Worm (Caenorhabditis elegans): ENCODE measurements around the gene tric-1B.1.

Gene tric-1B.1

ce11 chrII:12296591-12296990 lies 30.5 kb upstream of the tric-1B.1 start:
- TF ChIP-seq hlh-30 (tag; optimal IDR thresholded peaks at IDR 0.05; ENCODE audit: insufficient read depth), result peak; percentile 60
- TF ChIP-seq zip-5 (tag; optimal IDR thresholded peaks at IDR 0.05), result no peak

ce11 chrII:12289085-12289484 lies 23.0 kb upstream of the tric-1B.1 start, which contains the start of gene Y57A10A.31:
Gene Y57A10A.31, plus strand, starts transcription at chrII:12289385.
- TF ChIP-seq ceh-2 (tag; optimal IDR thresholded peaks at IDR 0.05) (no peak), ama-1 (optimal IDR thresholded peaks at IDR 0.05) (no peak), lin-11 (tag; optimal IDR thresholded peaks at IDR 0.05) (no peak), ceh-14 (tag; optimal IDR thresholded peaks at IDR 0.05) (no peak), sdc-2 (tag; optimal IDR thresholded peaks at IDR 0.05) (no peak), unc-42 (tag; optimal IDR thresholded peaks at IDR 0.05) (no peak), ceh-19 (GFP tag; optimal IDR thresholded peaks at IDR 0.05) (no peak)

- TF ChIP-seq tbx-7 (tag; optimal IDR thresholded peaks at IDR 0.05) (no peak), syd-9 (tag; optimal IDR thresholded peaks at IDR 0.05) (no peak), tbx-2 (tag; optimal IDR thresholded peaks at IDR 0.05) (no peak), pqm-1 (tag; optimal IDR thresholded peaks at IDR 0.05) (no peak), unc-55 (GFP tag; optimal IDR thresholded peaks at IDR 0.05) (no peak), fkh-6 (tag; optimal IDR thresholded peaks at IDR 0.05) (no peak), eyg-1 (tag; optimal IDR thresholded peaks at IDR 0.05) (no peak), sdc-2 (tag; optimal IDR thresholded peaks at IDR 0.05) (no peak), ceh-19 (GFP tag; optimal IDR thresholded peaks at IDR 0.05) (no peak), unc-42 (tag; optimal IDR thresholded peaks at IDR 0.05) (no peak), pha-2 (tag; optimal IDR thresholded peaks at IDR 0.05) (no peak), ets-4 (tag; optimal IDR thresholded peaks at IDR 0.05) (no peak), zip-5 (tag; optimal IDR thresholded peaks at IDR 0.05) (no peak), sox-4 (tag; optimal IDR thresholded peaks at IDR 0.05) (no peak), npax-4 (tag; optimal IDR thresholded peaks at IDR 0.05) (no peak), pag-3 (tag; optimal IDR thresholded peaks at IDR 0.05; ENCODE audit: borderline replicate concordance) (no peak), hlh-6 (tag; optimal IDR thresholded peaks at IDR 0.05) (no peak), ztf-16 (tag; optimal IDR thresholded peaks at IDR 0.05) (no peak)
Measured at ce11 chrII:12284045-12284444, 18.0 kb upstream of the tric-1B.1 start.

ce11 chrII:12280360-12280759 lies 14.3 kb upstream of the tric-1B.1 start, which contains the start of gene ife-5:
Gene ife-5, plus strand, starts transcription at chrII:12280660.
- TF ChIP-seq pat-9 (tag; optimal IDR thresholded peaks at IDR 0.05), result no peak
- no peak for TF ChIP-seq pag-3 (tag; optimal IDR thresholded peaks at IDR 0.05; ENCODE audit: borderline replicate concordance)
- no peak for TF ChIP-seq pros-1 (tag; optimal IDR thresholded peaks at IDR 0.05)
- TF ChIP-seq hlh-13 (GFP tag; optimal IDR thresholded peaks at IDR 0.05), result no peak
- no peak for TF ChIP-seq ceh-18 (tag; optimal IDR thresholded peaks at IDR 0.05)
- TF ChIP-seq dmd-4 (tag; optimal IDR thresholded peaks at IDR 0.05; ENCODE audit: borderline replicate concordance), result no peak
- no peak for TF ChIP-seq ceh-48 (tag; optimal IDR thresholded peaks at IDR 0.05)
- no peak for TF ChIP-seq ztf-16 (tag; optimal IDR thresholded peaks at IDR 0.05)
- TF ChIP-seq F13H6.1 (tag; optimal IDR thresholded peaks at IDR 0.05), result no peak
- TF ChIP-seq unc-86 (tag; optimal IDR thresholded peaks at IDR 0.05), result no peak
- no peak for TF ChIP-seq ama-1 (optimal IDR thresholded peaks at IDR 0.05)
- TF ChIP-seq nfya-1 (tag; optimal IDR thresholded peaks at IDR 0.05), result no peak
- no peak for TF ChIP-seq K02D7.2 (tag; optimal IDR thresholded peaks at IDR 0.05)
- TF ChIP-seq fax-1 (tag; optimal IDR thresholded peaks at IDR 0.05), result no peak
- TF ChIP-seq syd-9 (tag; optimal IDR thresholded peaks at IDR 0.05), result no peak
- TF ChIP-seq fkh-10 (GFP tag; optimal IDR thresholded peaks at IDR 0.05), result no peak
- no peak for TF ChIP-seq ceh-6 (GFP tag; optimal IDR thresholded peaks at IDR 0.05)
- TF ChIP-seq C08G9.2 (tag; optimal IDR thresholded peaks at IDR 0.05), result no peak
- no peak for TF ChIP-seq K09A11.1 (tag; optimal IDR thresholded peaks at IDR 0.05; ENCODE audit: insufficient read depth)
- TF ChIP-seq unc-55 (GFP tag; optimal IDR thresholded peaks at IDR 0.05), result no peak
